Fruit fly (Drosophila melanogaster): ENCODE measurements around the gene mei-41.
A peak's percentile ranks its signal among the peaks of the same experiment; 100 is the strongest.

Gene mei-41

dm6 chrX:16441245-16441644 is 49.7 kb downstream of the mei-41 start, which contains the start of the genes Cdc50 and rngo (continued):
- TF ChIP-seq CG17186 (GFP tag; optimal IDR thresholded peaks at IDR 0.05) (peak; percentile 79), phol (tag; optimal IDR thresholded peaks at IDR 0.05) (peak; percentile 60), p53 (GFP tag; optimal IDR thresholded peaks at IDR 0.05) (no peak), CG14710 (tag; optimal IDR thresholded peaks at IDR 0.05) (peak; percentile 92), al (GFP tag; IDR thresholded peaks at IDR 0.05) (no peak), Max (GFP tag; optimal IDR thresholded peaks at IDR 0.05) (peak; percentile 60), gt (GFP tag; IDR thresholded peaks at IDR 0.05) (no peak), CG6272 (GFP tag; IDR thresholded peaks at IDR 0.05) (peak; percentile 27; the same call in 1 of the 2 replicates), Sin3A (optimal IDR thresholded peaks at IDR 0.05) (peak; percentile 90), Aef1 (GFP tag; IDR thresholded peaks at IDR 0.05) (no peak), Dll (GFP tag; IDR thresholded peaks at IDR 0.05; ENCODE audit: partially characterized antibody) (peak; percentile 99), unpg (GFP tag; optimal IDR thresholded peaks at IDR 0.05) (no peak), D (optimal IDR thresholded peaks at IDR 0.05) (no peak), D (GFP tag; optimal IDR thresholded peaks at IDR 0.05) (no peak), sens (GFP tag) (peak; percentile 93), ranshi (GFP tag; IDR thresholded peaks at IDR 0.05) (no peak), sug (tag; optimal IDR thresholded peaks at IDR 0.05) (peak; percentile 36), CG6854 (GFP tag; optimal IDR thresholded peaks at IDR 0.05) (no peak), BtbVII (GFP tag; optimal IDR thresholded peaks at IDR 0.05) (peak; percentile 1), bbx (GFP tag; IDR thresholded peaks at IDR 0.05; ENCODE audit: partially characterized antibody) (peak; percentile 90), HmgD (GFP tag; optimal IDR thresholded peaks at IDR 0.05) (peak; percentile 40), CG13424 (tag; optimal IDR thresholded peaks at IDR 0.05) (peak; percentile 2), exex (tag; optimal IDR thresholded peaks at IDR 0.05) (peak; percentile 4), h (optimal IDR thresholded peaks at IDR 0.05) (no peak), CG9797 (GFP tag; optimal IDR thresholded peaks at IDR 0.05) (peak; percentile 56), CG2712 (tag; optimal IDR thresholded peaks at IDR 0.05) (peak; percentile 64), sna (GFP tag; IDR thresholded peaks at IDR 0.05; ENCODE audit: partially characterized antibody) (peak; percentile 98), Doc2 (GFP tag; IDR thresholded peaks at IDR 0.05) (no peak), Hr51 (GFP tag; optimal IDR thresholded peaks at IDR 0.05) (no peak), CG7786 (GFP tag; optimal IDR thresholded peaks at IDR 0.05) (peak; percentile 21), CG7963 (GFP tag; IDR thresholded peaks at IDR 0.05; ENCODE audit: partially characterized antibody) (peak; percentile 92), gsb (GFP tag; IDR thresholded peaks at IDR 0.05) (no peak), tap (tag; optimal IDR thresholded peaks at IDR 0.05) (no peak), CG12744 (GFP tag; optimal IDR thresholded peaks at IDR 0.05) (peak; percentile 39), CG3407 (GFP tag; optimal IDR thresholded peaks at IDR 0.05) (no peak), CG12299 (tag; optimal IDR thresholded peaks at IDR 0.05) (peak; percentile 6), CG2116 (GFP tag; optimal IDR thresholded peaks at IDR 0.05) (peak; percentile 99), tll (GFP tag; optimal IDR thresholded peaks at IDR 0.05) (peak; percentile 38 to 89), CG3995 (GFP tag; optimal IDR thresholded peaks at IDR 0.05) (peak; percentile 69), CG8924 (tag; optimal IDR thresholded peaks at IDR 0.05) (peak; percentile 13), CG12155 (GFP tag; optimal IDR thresholded peaks at IDR 0.05) (no peak), CG30020 (tag; optimal IDR thresholded peaks at IDR 0.05) (peak; percentile 64), fd64A (GFP tag; optimal IDR thresholded peaks at IDR 0.05) (no peak), zen2 (GFP tag; IDR thresholded peaks at IDR 0.05; ENCODE audit: partially characterized antibody) (peak; percentile 90), shn (GFP tag; optimal IDR thresholded peaks at IDR 0.05) (no peak), Bgb (GFP tag; IDR thresholded peaks at IDR 0.05; ENCODE audit: partially characterized antibody) (peak; percentile 93), MBD-R2 (GFP tag; IDR thresholded peaks at IDR 0.05) (peak; percentile 48), Hsf (GFP tag; optimal IDR thresholded peaks at IDR 0.05) (peak; percentile 29), sim (GFP tag; IDR thresholded peaks at IDR 0.05) (no peak), Camta (GFP tag; optimal IDR thresholded peaks at IDR 0.05) (peak; percentile 26), CG12659 (GFP tag; optimal IDR thresholded peaks at IDR 0.05) (peak; percentile 78), psq (GFP tag; optimal IDR thresholded peaks at IDR 0.05) (no peak)

Measured in whole organism, embryonic.